Fruit fly (Drosophila melanogaster) whole organism, embryonic: ENCODE results near the gene dsx.

Source experiments
- Bgb ChIP-seq: fragments of 200-800 bp; sonication (Bioruptor generic); IDR thresholded peaks from 2 replicates; pipeline ENCODE4 v1.3.6; 2022; ENCODE audit warnings: missing biosample characterization, missing genetic modification characterization; ENCODE audit not compliant: partially characterized antibody
- CG10366 ChIP-seq: fragments of 200-800 bp; sonication (Bioruptor generic); IDR thresholded peaks from 2 replicates; pipeline ENCODE4 v1.3.6; 2022; ENCODE audit warnings: missing biosample characterization, missing genetic modification characterization
- CG12659 ChIP-seq: fragments of 200-800 bp; sonication (Bioruptor generic); optimal IDR thresholded peaks from 3 replicates; lab custom pipeline; 2017; ENCODE audit warnings: mild to moderate bottlenecking, missing biosample characterization, missing genetic modification reagents, missing genetic modification characterization
- CG12769 ChIP-seq: fragments of 200-800 bp; sonication (Bioruptor generic); optimal IDR thresholded peaks from 2 replicates; lab custom pipeline; 2019; ENCODE audit warnings: missing biosample characterization, mild to moderate bottlenecking, missing genetic modification characterization, moderate library complexity
- CG14860 ChIP-seq: fragments of 200-800 bp; sonication (Bioruptor generic); IDR thresholded peaks from 3 replicates; pipeline ENCODE4 v1.3.6; 2022; ENCODE audit warnings: missing biosample characterization, missing genetic modification characterization; ENCODE audit not compliant: partially characterized antibody
- CG17186 ChIP-seq: fragments of 200-800 bp; sonication (Bioruptor generic); optimal IDR thresholded peaks from 3 replicates; lab custom pipeline; 2017; ENCODE audit warnings: missing biosample characterization, missing genetic modification reagents, missing genetic modification characterization
- CG17385 ChIP-seq: fragments of 200-800 bp; sonication (Bioruptor generic); optimal IDR thresholded peaks from 3 replicates; lab custom pipeline; 2018; ENCODE audit warnings: missing biosample characterization, mild to moderate bottlenecking, missing genetic modification characterization
- CG3163 ChIP-seq: fragments of 200-800 bp; sonication (Bioruptor generic); optimal IDR thresholded peaks from 3 replicates; lab custom pipeline; 2016; ENCODE audit warnings: missing biosample characterization, missing genetic modification characterization
- CG34376 ChIP-seq: fragments of 200-800 bp; sonication (Bioruptor generic); optimal IDR thresholded peaks from 2 replicates; lab custom pipeline; 2018; ENCODE audit warnings: missing biosample characterization, mild to moderate bottlenecking, missing genetic modification characterization
- CG4617 ChIP-seq: fragments of 200-800 bp; sonication (Bioruptor generic); optimal IDR thresholded peaks from 3 replicates; lab custom pipeline; 2016; ENCODE audit warnings: missing biosample characterization, missing genetic modification characterization, borderline replicate concordance
- CG6689 ChIP-seq: fragments of 200-800 bp; sonication (Bioruptor generic); IDR thresholded peaks from 2 replicates; pipeline ENCODE4 v1.3.6; 2022; ENCODE audit warnings: missing biosample characterization, missing genetic modification characterization
- CG6791 ChIP-seq: fragments of 200-800 bp; sonication (Bioruptor generic); IDR thresholded peaks from 3 replicates; pipeline ENCODE4 v1.3.6; 2022; ENCODE audit warnings: missing biosample characterization, missing genetic modification characterization; ENCODE audit not compliant: partially characterized antibody
- CG7963 ChIP-seq: fragments of 200-800 bp; sonication (Bioruptor generic); IDR thresholded peaks from 3 replicates; pipeline ENCODE4 v1.3.6; 2022; ENCODE audit warnings: missing biosample characterization, missing genetic modification characterization; ENCODE audit not compliant: partially characterized antibody
- CoRest ChIP-seq: fragments of 200-800 bp; sonication (Bioruptor generic); optimal IDR thresholded peaks from 3 replicates; lab custom pipeline; 2018; ENCODE audit warnings: missing biosample characterization, mild to moderate bottlenecking, missing genetic modification characterization, moderate library complexity
- D ChIP-seq, 2 experiments: fragments of 200-800 bp in 1 of 2; fragments of >200 bp in 1 of 2; sonication (Bioruptor generic) in 1 of 2; optimal IDR thresholded peaks; 2 replicates in 1 of 2; 3 replicates in 1 of 2; lab custom pipeline; 2017; ENCODE audit warnings: mild to moderate bottlenecking in 1 of 2, missing biosample characterization in 1 of 2, missing genetic modification characterization in 1 of 2, missing genetic modification reagents in 1 of 2
- Dek ChIP-seq: fragments of 200-800 bp; sonication (Bioruptor generic); optimal IDR thresholded peaks from 3 replicates; lab custom pipeline; 2019; ENCODE audit warnings: missing biosample characterization, mild to moderate bottlenecking, missing genetic modification characterization, moderate library complexity
- E2f2 ChIP-seq: fragments of 200-800 bp; sonication (Bioruptor generic); IDR thresholded peaks from 2 replicates; pipeline ENCODE4 v1.3.6; 2022; ENCODE audit warnings: missing biosample characterization, missing genetic modification characterization
- ERR ChIP-seq: fragments of 200-800 bp; sonication (Bioruptor generic); optimal IDR thresholded peaks from 2 replicates; lab custom pipeline; 2016; ENCODE audit warnings: missing biosample characterization, missing genetic modification characterization
- Elba2 ChIP-seq: fragments of 200-800 bp; sonication (Bioruptor generic); optimal IDR thresholded peaks from 3 replicates; lab custom pipeline; 2016; ENCODE audit warnings: missing biosample characterization, missing genetic modification characterization
- Fer3 ChIP-seq: fragments of 200-800 bp; sonication (Bioruptor generic); optimal IDR thresholded peaks from 2 replicates; lab custom pipeline; 2018; ENCODE audit warnings: missing biosample characterization, mild to moderate bottlenecking, missing genetic modification characterization, moderate library complexity
- Gsc ChIP-seq: fragments of 200-800 bp; sonication (Bioruptor generic); IDR thresholded peaks from 2 replicates; pipeline ENCODE4 v1.3.6; 2022; ENCODE audit warnings: missing biosample characterization, missing genetic modification characterization
- HLH3B ChIP-seq: fragments of 200-800 bp; sonication (Bioruptor generic); IDR thresholded peaks from 2 replicates; pipeline ENCODE4 v1.3.6; 2022; ENCODE audit warnings: missing biosample characterization, missing genetic modification characterization
- HLH4C ChIP-seq: fragments of 200-800 bp; sonication (Bioruptor generic); IDR thresholded peaks from 3 replicates; pipeline ENCODE4 v1.3.6; 2022; ENCODE audit warnings: missing biosample characterization, missing genetic modification characterization; ENCODE audit not compliant: partially characterized antibody
- HmgZ ChIP-seq: fragments of 200-800 bp; sonication (Bioruptor generic); optimal IDR thresholded peaks from 2 replicates; lab custom pipeline; 2018; ENCODE audit warnings: missing biosample characterization, mild to moderate bottlenecking, missing genetic modification characterization
- Hmr ChIP-seq: fragments of 200-800 bp; sonication (Bioruptor generic); optimal IDR thresholded peaks from 3 replicates; lab custom pipeline; 2017; ENCODE audit warnings: mild to moderate bottlenecking, missing biosample characterization, missing genetic modification reagents, missing genetic modification characterization
- Lhr ChIP-seq: fragments of 200-800 bp; sonication (Bioruptor generic); optimal IDR thresholded peaks from 3 replicates; lab custom pipeline; 2017; ENCODE audit warnings: mild to moderate bottlenecking, missing biosample characterization, missing genetic modification reagents, missing genetic modification characterization
- MBD-R2 ChIP-seq: fragments of 200-800 bp; sonication (Bioruptor generic); IDR thresholded peaks from 2 replicates; pipeline ENCODE4 v1.3.6; 2022; ENCODE audit warnings: missing biosample characterization, missing genetic modification characterization
- Vsx1 ChIP-seq: fragments of 200-800 bp; sonication (Bioruptor generic); optimal IDR thresholded peaks from 2 replicates; lab custom pipeline; 2017; ENCODE audit warnings: missing biosample characterization, mild to moderate bottlenecking, missing genetic modification characterization, missing genetic modification reagents
- bsh ChIP-seq, 2 experiments: fragments of 200-800 bp; sonication (Bioruptor generic); optimal IDR thresholded peaks; 2 replicates each; lab custom pipeline; 2017 to 2018; ENCODE audit warnings: mild to moderate bottlenecking in 2 of 2, missing biosample characterization in 2 of 2, missing genetic modification characterization in 2 of 2, moderate library complexity in 1 of 2
- chif ChIP-seq, 2 experiments: fragments of 200-800 bp; sonication (Bioruptor generic); optimal IDR thresholded peaks; 3 replicates each; lab custom pipeline; 2016; ENCODE audit warnings: missing biosample characterization in 2 of 2, missing genetic modification characterization in 2 of 2
- chinmo ChIP-seq: fragments of 200-800 bp; sonication (Bioruptor generic); IDR thresholded peaks from 4 replicates; pipeline ENCODE4 v1.3.6; 2022; ENCODE audit warnings: missing biosample characterization, missing genetic modification characterization; ENCODE audit not compliant: partially characterized antibody
- fru ChIP-seq: fragments of >200 bp; optimal IDR thresholded peaks from 2 replicates; lab custom pipeline; 2017
- gfzf ChIP-seq: fragments of 200-800 bp; sonication (Bioruptor generic); optimal IDR thresholded peaks from 2 replicates; lab custom pipeline; 2016; ENCODE audit warnings: missing biosample characterization, mild to moderate bottlenecking, missing genetic modification characterization, moderate library complexity
- grn ChIP-seq: fragments of 200-800 bp; sonication (Bioruptor generic); optimal IDR thresholded peaks from 3 replicates; lab custom pipeline; 2017; ENCODE audit warnings: missing biosample characterization, missing genetic modification characterization
- gro ChIP-seq: fragments of 200-800 bp; sonication (Bioruptor generic); optimal IDR thresholded peaks from 2 replicates; lab custom pipeline; 2016; ENCODE audit warnings: missing biosample characterization, missing genetic modification characterization
- gt ChIP-seq: fragments of 200-800 bp; sonication (Bioruptor generic); IDR thresholded peaks from 2 replicates; pipeline ENCODE4 v1.3.6; 2022; ENCODE audit warnings: missing biosample characterization, missing genetic modification characterization
- inv ChIP-seq: fragments of 200-800 bp; sonication (Bioruptor generic); IDR thresholded peaks from 2 replicates; pipeline ENCODE4 v1.3.6; 2022; ENCODE audit warnings: missing biosample characterization, missing genetic modification characterization; ENCODE audit not compliant: partially characterized antibody
- nerfin-1 ChIP-seq: fragments of 200-800 bp; sonication (Bioruptor generic); optimal IDR thresholded peaks from 3 replicates; lab custom pipeline; 2019; ENCODE audit warnings: missing biosample characterization, mild to moderate bottlenecking, missing genetic modification characterization, moderate library complexity
- nerfin-2 ChIP-seq: fragments of 200-800 bp; sonication (Bioruptor generic); IDR thresholded peaks from 2 replicates; pipeline ENCODE4 v1.3.6; 2022; ENCODE audit warnings: missing biosample characterization, missing genetic modification characterization; ENCODE audit not compliant: partially characterized antibody
- nmo ChIP-seq: fragments of 200-800 bp; sonication (Bioruptor generic); optimal IDR thresholded peaks from 2 replicates; lab custom pipeline; 2018; ENCODE audit warnings: missing biosample characterization, mild to moderate bottlenecking, missing genetic modification characterization, moderate library complexity
- p53 ChIP-seq: fragments of 200-800 bp; sonication (Bioruptor generic); optimal IDR thresholded peaks from 2 replicates; lab custom pipeline; 2016; ENCODE audit warnings: missing biosample characterization, missing genetic modification characterization
- row ChIP-seq: fragments of 200-800 bp; sonication (Bioruptor generic); IDR thresholded peaks from 3 replicates; pipeline ENCODE4 v1.3.6; 2022; ENCODE audit warnings: missing biosample characterization, missing genetic modification characterization
- run ChIP-seq: fragments of 200-800 bp; sonication (Bioruptor generic); optimal IDR thresholded peaks from 3 replicates; lab custom pipeline; 2018; ENCODE audit warnings: missing biosample characterization, mild to moderate bottlenecking, missing genetic modification characterization
- stc ChIP-seq: fragments of 200-800 bp; sonication (Bioruptor generic); IDR thresholded peaks from 2 replicates; pipeline ENCODE4 v1.3.6; 2022; ENCODE audit warnings: missing biosample characterization, missing genetic modification characterization
- stwl ChIP-seq: fragments of 200-800 bp; sonication (Bioruptor generic); optimal IDR thresholded peaks from 3 replicates; lab custom pipeline; 2018; ENCODE audit warnings: missing biosample characterization, mild to moderate bottlenecking, missing genetic modification characterization, moderate library complexity
- tio ChIP-seq: fragments of 200-800 bp; sonication (Bioruptor generic); optimal IDR thresholded peaks from 2 replicates; lab custom pipeline; 2017; ENCODE audit warnings: missing biosample characterization, missing genetic modification characterization, inconsistent platforms
- tna ChIP-seq: fragments of 200-800 bp; sonication (Bioruptor generic); IDR thresholded peaks from 2 replicates; pipeline ENCODE4 v1.3.6; 2022; ENCODE audit warnings: missing biosample characterization, missing genetic modification characterization; ENCODE audit not compliant: partially characterized antibody
- trem ChIP-seq: fragments of 200-800 bp; optimal IDR thresholded peaks from 3 replicates; lab custom pipeline; 2019; ENCODE audit warnings: missing biosample characterization, mild to moderate bottlenecking, missing genetic modification characterization, moderate library complexity
- vvl ChIP-seq: fragments of 200-800 bp; sonication (Bioruptor generic); IDR thresholded peaks from 2 replicates; pipeline ENCODE4 v1.3.6; 2022; ENCODE audit warnings: missing biosample characterization, missing genetic modification characterization

Gene dsx

DNA sequence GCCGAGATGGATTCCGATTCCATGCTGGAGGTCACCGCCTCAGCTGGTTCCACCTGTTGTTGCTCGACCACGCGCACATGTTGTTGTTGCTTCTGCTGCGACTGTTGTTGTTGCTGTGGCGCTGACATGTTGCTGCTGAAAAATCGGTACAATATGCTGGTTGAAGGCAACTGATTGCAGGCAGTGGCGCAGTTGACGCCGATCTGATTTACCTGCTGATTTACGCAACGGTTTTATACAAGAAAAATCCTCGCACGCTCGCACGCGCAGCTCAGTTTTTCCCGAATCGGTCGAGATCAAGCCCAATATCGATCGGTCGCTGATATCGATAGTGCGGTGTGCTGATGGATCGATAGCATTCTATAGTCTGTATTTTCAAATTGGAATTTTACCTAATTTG, 55.7 kb downstream of the dsx start, which contains the start of gene Prat (continued):
- TF ChIP-seq CG34376 (GFP tag; lab: Kevin White, UChicago) (no peak), CG17186 (GFP tag; lab: Kevin White, UChicago) (peak; percentile 46), CG14860 (GFP tag; lab: Robert Waterston, UW) (peak; percentile 57; the same call in 2 of the 3 replicates), grn (GFP tag; lab: Kevin White, UChicago) (no peak), bsh (GFP tag; optimal IDR thresholded peaks at IDR 0.05; lab: Kevin White, UChicago) (no peak), E2f2 (GFP tag; lab: Robert Waterston, UW) (peak; percentile 74), ERR (GFP tag; lab: Kevin White, UChicago) (no peak), tio (no peak), chif (GFP tag; optimal IDR thresholded peaks at IDR 0.05; lab: Kevin White, UChicago) (no peak), CG10366 (no peak), gro (GFP tag; lab: Kevin White, UChicago) (no peak), gt (GFP tag; lab: Robert Waterston, UW) (no peak), stwl (peak; percentile 33), row (GFP tag; lab: Robert Waterston, UW) (peak; percentile 17; the same call in 1 of the 3 replicates), nerfin-1 (no peak), CG6689 (no peak), CG3163 (GFP tag; lab: Kevin White, UChicago) (no peak), CoRest (tag; lab: Kevin White, UChicago) (peak; percentile 9), CG6791 (peak; percentile 76), MBD-R2 (GFP tag; lab: Robert Waterston, UW) (peak; percentile 72), Bgb (GFP tag; lab: Robert Waterston, UW) (peak; percentile 77), HmgZ (peak; percentile 35), CG12659 (GFP tag; lab: Kevin White, UChicago) (peak; percentile 22), Dek (tag; lab: Kevin White, UChicago) (no peak), stc (GFP tag; lab: Robert Waterston, UW) (no peak), vvl (GFP tag; lab: Robert Waterston, UW) (peak; percentile 25; the same call in 1 of the 2 replicates), Gsc (no peak), Hmr (no peak), Fer3 (tag; lab: Kevin White, UChicago) (no peak), HLH3B (GFP tag; lab: Robert Waterston, UW) (no peak), nerfin-2 (peak; percentile 63), Vsx1 (no peak), Elba2 (GFP tag; lab: Kevin White, UChicago) (peak; percentile 71), chinmo (GFP tag; lab: Robert Waterston, UW) (peak; percentile 53; the same call in 1 of the 4 replicates), nmo (GFP tag; lab: Kevin White, UChicago) (no peak), Lhr (no peak), tna (GFP tag; lab: Robert Waterston, UW) (peak; percentile 41; the same call in 1 of the 2 replicates), CG7963 (GFP tag; lab: Robert Waterston, UW) (peak; percentile 73), CG4617 (GFP tag; lab: Kevin White, UChicago) (peak; percentile 63), fru (lab: Kevin White, UChicago) (no peak), CG12769 (tag; lab: Kevin White, UChicago) (no peak), run (no peak), trem (tag; lab: Kevin White, UChicago) (peak; percentile 70), HLH4C (peak; percentile 78), p53 (no peak), D (optimal IDR thresholded peaks at IDR 0.05; lab: Kevin White, UChicago) (peak; percentile 65), D (GFP tag; optimal IDR thresholded peaks at IDR 0.05; lab: Kevin White, UChicago) (no peak), gfzf (peak; percentile 26), CG17385 (GFP tag; lab: Kevin White, UChicago) (no peak), inv (GFP tag; lab: Robert Waterston, UW) (peak; percentile 64)
